Worm (Caenorhabditis elegans): ENCODE measurements around the gene K02E2.11.

DNA sequence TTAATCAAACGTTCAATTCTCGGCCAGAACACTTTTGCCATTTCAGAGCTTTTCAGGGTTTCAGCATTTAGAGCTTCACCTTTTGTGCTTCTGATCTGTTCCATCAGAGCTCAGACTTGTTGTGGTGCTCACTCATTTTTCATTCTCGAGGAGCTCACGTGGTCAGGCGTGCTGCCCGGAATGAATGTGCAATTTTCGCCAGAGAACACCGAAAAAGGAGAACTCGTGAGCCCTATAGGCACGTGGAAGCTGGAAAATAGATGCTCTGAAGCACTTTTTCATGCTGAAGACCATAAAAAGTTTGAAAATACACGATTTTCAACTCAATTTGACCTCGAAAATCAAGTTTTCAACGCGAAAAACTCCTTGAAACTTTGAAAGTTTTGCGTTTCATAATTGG lies 36.5 kb downstream of the K02E2.11 start:
- no peak for TF ChIP-seq zfh-2 (GFP tag; conservative IDR thresholded peaks at IDR 0.05)
- TF ChIP-seq snpc-4 (GFP tag; optimal IDR thresholded peaks at IDR 0.05), result no peak
- TF ChIP-seq snpc-4 (tag; optimal IDR thresholded peaks at IDR 0.05), result no peak
- TF ChIP-seq Y79H2A.3 (GFP tag; conservative IDR thresholded peaks at IDR 0.05), result no peak
- TF ChIP-seq lin-26 (GFP tag; IDR thresholded peaks at IDR 0.05), result no peak
